Fruit fly (Drosophila melanogaster) whole organism, prepupa: Measurements from ENCODE around the gene CG15330.
A peak's percentile ranks its signal among the peaks of the same experiment; 100 is the strongest.

Experiments used
- CG11762 ChIP-seq: fragments of 200-800 bp; sonication (Bioruptor generic); optimal IDR thresholded peaks from 3 replicates; lab custom pipeline; 2016; ENCODE audit warnings: missing biosample characterization, missing genetic modification characterization; ENCODE audit not compliant: insufficient read depth
- CG11902 ChIP-seq: fragments of 200-800 bp; sonication (Bioruptor generic); optimal IDR thresholded peaks from 3 replicates; lab custom pipeline; 2016; ENCODE audit warnings: missing biosample characterization, missing genetic modification characterization
- CG15336 ChIP-seq: fragments of 200-800 bp; sonication (Bioruptor generic); IDR thresholded peaks from 2 replicates; pipeline ENCODE4 v1.3.6; 2022; ENCODE audit warnings: missing biosample characterization, missing genetic modification characterization
- CG1621 ChIP-seq: fragments of 200-800 bp; sonication (Bioruptor generic); optimal IDR thresholded peaks from 3 replicates; lab custom pipeline; 2018; ENCODE audit warnings: missing biosample characterization, mild to moderate bottlenecking, missing genetic modification characterization
- CG16779 ChIP-seq: fragments of 200-800 bp; sonication (Bioruptor generic); optimal IDR thresholded peaks from 3 replicates; lab custom pipeline; 2017; ENCODE audit warnings: missing biosample characterization, mild to moderate bottlenecking, missing genetic modification characterization
- CG3032 ChIP-seq: fragments of 200-800 bp; optimal IDR thresholded peaks from 2 replicates; lab custom pipeline; 2019; ENCODE audit warnings: missing biosample characterization, mild to moderate bottlenecking, missing genetic modification characterization, moderate library complexity
- CG31627 ChIP-seq: fragments of 200-800 bp; sonication (Bioruptor generic); optimal IDR thresholded peaks from 3 replicates; lab custom pipeline; 2016; ENCODE audit warnings: missing biosample characterization, missing genetic modification characterization
- CG32006 ChIP-seq: fragments of 200-800 bp; sonication (Bioruptor generic); optimal IDR thresholded peaks from 3 replicates; lab custom pipeline; 2017; ENCODE audit warnings: missing biosample characterization, mild to moderate bottlenecking, missing genetic modification characterization
- CG34406 ChIP-seq: fragments of 200-800 bp; sonication (Bioruptor generic); optimal IDR thresholded peaks from 3 replicates; lab custom pipeline; 2016; ENCODE audit warnings: missing biosample characterization, missing genetic modification characterization
- CG3919 ChIP-seq: fragments of 200-800 bp; sonication (Bioruptor generic); optimal IDR thresholded peaks from 3 replicates; lab custom pipeline; 2016; ENCODE audit warnings: missing biosample characterization, missing genetic modification characterization
- CG6808 ChIP-seq: fragments of 200-800 bp; sonication (Bioruptor generic); optimal IDR thresholded peaks from 3 replicates; lab custom pipeline; 2017; ENCODE audit warnings: missing biosample characterization, missing genetic modification characterization, mild to moderate bottlenecking, moderate library complexity, missing genetic modification reagents
- CG6854 ChIP-seq: fragments of 200-800 bp; sonication (Bioruptor generic); optimal IDR thresholded peaks from 2 replicates; lab custom pipeline; 2017; ENCODE audit warnings: missing biosample characterization, mild to moderate bottlenecking, missing genetic modification characterization
- CG7368 ChIP-seq: fragments of 200-800 bp; sonication (Bioruptor generic); optimal IDR thresholded peaks from 3 replicates; lab custom pipeline; 2016; ENCODE audit warnings: missing biosample characterization, missing genetic modification characterization
- CG8119 ChIP-seq: fragments of 200-800 bp; sonication (Bioruptor generic); IDR thresholded peaks from 3 replicates; pipeline ENCODE4 v1.3.6; 2022; ENCODE audit warnings: missing biosample characterization, missing genetic modification characterization
- CG8319 ChIP-seq: fragments of 200-800 bp; sonication (Bioruptor generic); optimal IDR thresholded peaks from 3 replicates; lab custom pipeline; 2016; ENCODE audit warnings: missing biosample characterization, missing genetic modification characterization
- CG9139 ChIP-seq: fragments of 200-800 bp; sonication (Bioruptor generic); optimal IDR thresholded peaks from 3 replicates; lab custom pipeline; 2017; ENCODE audit warnings: missing biosample characterization, mild to moderate bottlenecking, missing genetic modification characterization
- Eip78C ChIP-seq: fragments of 200-800 bp; sonication (Bioruptor generic); peaks from one replicate; lab custom pipeline; 2016; ENCODE audit warnings: missing biosample characterization, missing genetic modification characterization
- Eip93F ChIP-seq: fragments of 200-800 bp; sonication (Bioruptor generic); optimal IDR thresholded peaks from 2 replicates; lab custom pipeline; 2016; ENCODE audit warnings: missing biosample characterization, mild to moderate bottlenecking, missing genetic modification characterization
- Ets21C ChIP-seq: fragments of 200-800 bp; sonication (Bioruptor generic); optimal IDR thresholded peaks from 3 replicates; lab custom pipeline; 2016; ENCODE audit warnings: missing biosample characterization, missing genetic modification characterization
- Ets96B ChIP-seq: fragments of 200-800 bp; optimal IDR thresholded peaks from 2 replicates; lab custom pipeline; 2019; ENCODE audit warnings: missing biosample characterization, mild to moderate bottlenecking, missing genetic modification characterization, moderate library complexity
- Gug ChIP-seq: fragments of 200-800 bp; sonication (Bioruptor generic); IDR thresholded peaks from 2 replicates; pipeline ENCODE4 v1.3.6; 2022; ENCODE audit warnings: missing biosample characterization, missing genetic modification characterization
- Hr38 ChIP-seq: sonication (Bioruptor generic); optimal IDR thresholded peaks from 2 replicates; lab custom pipeline; 2016; ENCODE audit warnings: missing biosample characterization, missing genetic modification characterization
- Hr4 ChIP-seq: fragments of 200-800 bp; sonication (Bioruptor generic); optimal IDR thresholded peaks from 3 replicates; lab custom pipeline; 2016; ENCODE audit warnings: missing biosample characterization, missing genetic modification characterization
- Lpt ChIP-seq: fragments of 200-800 bp; sonication (Bioruptor generic); optimal IDR thresholded peaks from 3 replicates; lab custom pipeline; 2016; ENCODE audit warnings: missing biosample characterization, missing genetic modification characterization
- Met ChIP-seq: fragments of 200-800 bp; sonication (Bioruptor generic); optimal IDR thresholded peaks from 3 replicates; lab custom pipeline; 2016; ENCODE audit warnings: missing biosample characterization, missing genetic modification characterization
- OdsH ChIP-seq: fragments of 200-800 bp; sonication (Bioruptor generic); optimal IDR thresholded peaks from 3 replicates; lab custom pipeline; 2016; ENCODE audit warnings: missing biosample characterization, missing genetic modification characterization
- Smox ChIP-seq: fragments of 200-800 bp; sonication (Bioruptor generic); optimal IDR thresholded peaks from 3 replicates; lab custom pipeline; 2016; ENCODE audit warnings: missing biosample characterization, missing genetic modification characterization
- Sox102F ChIP-seq: fragments of 200-800 bp; sonication (Bioruptor generic); optimal IDR thresholded peaks from 2 replicates; lab custom pipeline; 2016; ENCODE audit warnings: missing biosample characterization, mild to moderate bottlenecking, missing genetic modification characterization
- Sox14 ChIP-seq: fragments of 200-800 bp; sonication (Bioruptor generic); optimal IDR thresholded peaks from 3 replicates; lab custom pipeline; 2016; ENCODE audit warnings: missing biosample characterization, missing genetic modification characterization
- Sox15 ChIP-seq: fragments of 200-800 bp; sonication (Bioruptor generic); optimal IDR thresholded peaks from 3 replicates; lab custom pipeline; 2016; ENCODE audit warnings: missing biosample characterization, missing genetic modification characterization
- achi ChIP-seq: fragments of 200-800 bp; sonication (Bioruptor generic); optimal IDR thresholded peaks from 3 replicates; lab custom pipeline; 2016; ENCODE audit warnings: missing biosample characterization, missing genetic modification characterization
- acj6 ChIP-seq: fragments of 200-800 bp; sonication (Bioruptor generic); optimal IDR thresholded peaks from 3 replicates; lab custom pipeline; 2016; ENCODE audit warnings: missing biosample characterization, missing genetic modification characterization
- cyc ChIP-seq: fragments of 200-800 bp; sonication (Bioruptor generic); optimal IDR thresholded peaks from 3 replicates; lab custom pipeline; 2016; ENCODE audit warnings: missing biosample characterization, missing genetic modification characterization
- dsx ChIP-seq: fragments of 200-800 bp; optimal IDR thresholded peaks from 3 replicates; lab custom pipeline; 2019; ENCODE audit warnings: missing biosample characterization, mild to moderate bottlenecking, missing genetic modification characterization, moderate library complexity; ENCODE audit not compliant: poor library complexity, severe bottlenecking
- eg ChIP-seq: fragments of 200-800 bp; sonication (Bioruptor generic); IDR thresholded peaks from 3 replicates; pipeline ENCODE4 v1.3.6; 2022; ENCODE audit warnings: missing biosample characterization, missing genetic modification characterization
- esn ChIP-seq: fragments of 200-800 bp; sonication (Bioruptor generic); optimal IDR thresholded peaks from 2 replicates; lab custom pipeline; 2016; ENCODE audit warnings: missing biosample characterization, mild to moderate bottlenecking, missing genetic modification characterization, moderate library complexity
- fd59A ChIP-seq: fragments of 200-800 bp; sonication (Bioruptor generic); optimal IDR thresholded peaks from 2 replicates; lab custom pipeline; 2017; ENCODE audit warnings: missing biosample characterization, mild to moderate bottlenecking, missing genetic modification characterization, missing genetic modification reagents
- fkh ChIP-seq: fragments of 200-800 bp; sonication (Bioruptor generic); optimal IDR thresholded peaks from 3 replicates; lab custom pipeline; 2017; ENCODE audit warnings: missing biosample characterization, mild to moderate bottlenecking, missing genetic modification characterization, moderate library complexity
- lz ChIP-seq: fragments of 200-800 bp; sonication (Bioruptor generic); optimal IDR thresholded peaks from 3 replicates; lab custom pipeline; 2016; ENCODE audit warnings: missing biosample characterization, missing genetic modification characterization
- net ChIP-seq: fragments of 200-800 bp; sonication (Bioruptor generic); optimal IDR thresholded peaks from 3 replicates; lab custom pipeline; 2016; ENCODE audit warnings: missing biosample characterization, missing genetic modification characterization
- pdm3 ChIP-seq: fragments of 200-800 bp; sonication (Bioruptor generic); optimal IDR thresholded peaks from 3 replicates; lab custom pipeline; 2016; ENCODE audit warnings: missing biosample characterization, missing genetic modification characterization
- salr ChIP-seq, 2 experiments: fragments of 200-800 bp; sonication (Bioruptor generic); optimal IDR thresholded peaks; 3 replicates each; lab custom pipeline; 2016 to 2018; ENCODE audit warnings: missing biosample characterization in 2 of 2, missing genetic modification characterization in 2 of 2, mild to moderate bottlenecking in 1 of 2
- spab ChIP-seq: fragments of 200-800 bp; sonication (Bioruptor generic); optimal IDR thresholded peaks from 2 replicates; lab custom pipeline; 2017; ENCODE audit warnings: missing biosample characterization, mild to moderate bottlenecking, missing genetic modification characterization, missing genetic modification reagents
- ss ChIP-seq, 2 experiments: fragments of 200-800 bp; sonication (Bioruptor generic); optimal IDR thresholded peaks; 2 replicates in 1 of 2; 3 replicates in 1 of 2; lab custom pipeline; 2017 to 2018; ENCODE audit warnings: mild to moderate bottlenecking in 2 of 2, missing biosample characterization in 2 of 2, missing genetic modification characterization in 2 of 2, moderate library complexity in 1 of 2
- svp ChIP-seq: fragments of 200-800 bp; sonication (Bioruptor generic); peaks from one replicate; lab custom pipeline; 2016; ENCODE audit warnings: missing biosample characterization, missing genetic modification characterization
- vri ChIP-seq: fragments of 200-800 bp; sonication (Bioruptor generic); optimal IDR thresholded peaks from 3 replicates; lab custom pipeline; 2016; ENCODE audit warnings: missing biosample characterization, mild to moderate bottlenecking, missing genetic modification characterization

The CG15330 gene

DNA sequence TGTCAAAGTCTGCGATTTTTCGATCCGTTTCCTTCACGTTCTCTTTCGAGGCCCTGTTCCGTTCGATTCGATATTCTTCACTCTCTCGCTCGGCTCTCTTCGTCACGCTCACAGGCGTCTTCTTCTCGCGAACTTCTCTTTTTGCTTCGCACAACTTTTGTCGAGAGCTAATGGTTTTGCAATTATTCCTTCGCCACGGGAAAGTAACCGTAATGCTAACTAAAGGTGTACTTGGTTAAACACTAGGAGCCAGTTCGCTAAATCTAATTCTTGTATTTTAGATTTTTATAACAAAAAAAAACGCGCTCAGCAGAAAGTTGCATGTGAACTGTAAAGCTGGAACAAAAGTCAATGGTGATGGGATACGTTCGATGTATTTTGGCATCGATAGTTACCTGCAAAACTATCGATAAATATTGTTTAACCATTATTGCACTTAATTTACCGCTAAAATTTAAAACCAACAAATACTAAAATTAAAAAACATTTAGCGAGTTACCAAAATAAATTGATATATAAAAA, 24.8 kb upstream of the CG15330 start, which contains the start of gene mahe:
Gene mahe, minus strand, starts transcription at position 355 of the 522 bp plus-strand sequence.
- TF ChIP-seq CG11902 (GFP tag; lab: Kevin White, UChicago) = no peak
- no peak for TF ChIP-seq lz (GFP tag; lab: Kevin White, UChicago)
- TF ChIP-seq fd59A = no peak
- no peak for TF ChIP-seq esn (GFP tag; lab: Kevin White, UChicago)
- TF ChIP-seq CG16779 (tag; lab: Kevin White, UChicago) = no peak
- no peak for TF ChIP-seq CG6854 (GFP tag; lab: Kevin White, UChicago)
- peak; percentile 62 for TF ChIP-seq svp (GFP tag; lab: Kevin White, UChicago)
- TF ChIP-seq OdsH = no peak
- TF ChIP-seq dsx (GFP tag; lab: Kevin White, UChicago) = no peak
- peak; percentile 11 for TF ChIP-seq Sox14 (GFP tag; lab: Kevin White, UChicago)
- peak in 1 of 2 experiments; percentile 21 for TF ChIP-seq ss (GFP tag; optimal IDR thresholded peaks at IDR 0.05; lab: Kevin White, UChicago)
- no peak for TF ChIP-seq CG8319
- no peak for TF ChIP-seq CG3919 (GFP tag; lab: Kevin White, UChicago)
- peak; percentile 26; the same call in 1 of the 3 replicates for TF ChIP-seq CG8119 (GFP tag; lab: Robert Waterston, UW)
- no peak for TF ChIP-seq achi (GFP tag; lab: Kevin White, UChicago)
- TF ChIP-seq Eip78C (GFP tag; lab: Kevin White, UChicago) = peak; percentile 44

DNA sequence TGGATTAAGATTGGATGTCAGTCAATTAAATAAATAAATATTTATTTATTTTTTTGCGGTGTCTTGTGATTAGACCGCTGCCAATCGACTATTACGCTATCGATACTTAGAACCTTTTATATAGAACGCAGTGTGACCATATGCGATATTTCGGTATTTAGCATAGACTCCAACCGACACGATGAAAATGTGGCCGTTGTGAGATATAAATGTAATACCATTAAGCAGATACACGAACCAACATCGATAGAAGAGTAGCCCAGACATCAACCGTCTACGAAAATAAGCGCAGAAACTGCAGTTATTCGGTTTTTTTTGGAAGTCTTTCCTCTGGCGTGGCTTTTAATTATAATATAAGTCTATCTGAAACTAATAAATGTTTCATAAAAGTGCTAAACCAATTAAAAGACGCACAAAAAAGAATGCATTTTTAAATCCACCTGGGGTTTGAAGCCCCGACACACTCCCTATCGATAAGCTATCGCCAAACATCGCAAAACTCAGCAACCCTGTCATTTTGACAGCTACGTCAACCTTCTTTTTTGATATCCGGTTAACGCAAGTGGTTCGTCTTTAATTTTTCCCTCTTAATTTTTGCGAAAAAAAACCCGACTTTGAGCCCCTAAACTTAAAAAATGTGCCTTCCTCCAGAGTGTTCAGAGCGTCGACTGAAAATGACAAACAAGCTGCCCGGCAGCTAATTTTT, 22.5 kb upstream of the CG15330 start, which contains the start of the genes Dhdds and RpS14a:
Gene Dhdds, minus strand, starts transcription at position 142 of the 706 bp plus-strand sequence.
Gene RpS14a, plus strand, starts transcription at position 533 of the 706 bp plus-strand sequence.
- TF ChIP-seq salr (GFP tag; optimal IDR thresholded peaks at IDR 0.05; lab: Kevin White, UChicago) (no peak), fd59A (peak; percentile 9), achi (GFP tag; lab: Kevin White, UChicago) (peak; percentile 99), CG7368 (GFP tag; lab: Kevin White, UChicago) (peak; percentile 35), CG16779 (tag; lab: Kevin White, UChicago) (no peak), Eip93F (peak; percentile 45), CG34406 (peak; percentile 54), CG6808 (peak; percentile 44), spab (GFP tag; lab: Kevin White, UChicago) (no peak), esn (GFP tag; lab: Kevin White, UChicago) (peak; percentile 67), CG11902 (GFP tag; lab: Kevin White, UChicago) (no peak), CG9139 (GFP tag; lab: Kevin White, UChicago) (no peak), CG32006 (GFP tag; lab: Kevin White, UChicago) (no peak), Eip78C (GFP tag; lab: Kevin White, UChicago) (peak; percentile 68), cyc (GFP tag; lab: Kevin White, UChicago) (peak; percentile 44), CG6854 (GFP tag; lab: Kevin White, UChicago) (peak; percentile 74), pdm3 (GFP tag; lab: Kevin White, UChicago) (no peak), CG3032 (tag; lab: Kevin White, UChicago) (no peak), CG15336 (GFP tag; lab: Robert Waterston, UW) (no peak), CG1621 (tag; lab: Kevin White, UChicago) (no peak), Hr38 (GFP tag; lab: Kevin White, UChicago) (no peak), Gug (GFP tag; lab: Robert Waterston, UW) (no peak), Met (peak; percentile 52), CG8319 (no peak), Sox102F (GFP tag; lab: Kevin White, UChicago) (peak; percentile 46), Hr4 (no peak), CG11762 (no peak), Sox15 (GFP tag; lab: Kevin White, UChicago) (no peak), ss (GFP tag; optimal IDR thresholded peaks at IDR 0.05; lab: Kevin White, UChicago) (peak in 1 of 2 experiments; percentile 61), net (peak; percentile 39), dsx (GFP tag; lab: Kevin White, UChicago) (no peak), eg (peak; percentile 41; the same call in 1 of the 3 replicates), lz (GFP tag; lab: Kevin White, UChicago) (peak; percentile 70), acj6 (GFP tag; lab: Kevin White, UChicago) (peak; percentile 8), Smox (peak; percentile 40), Ets96B (tag; lab: Kevin White, UChicago) (no peak), fkh (GFP tag; lab: Kevin White, UChicago) (peak; percentile 51), Lpt (GFP tag; lab: Kevin White, UChicago) (no peak), vri (GFP tag; lab: Kevin White, UChicago) (peak; percentile 17), Ets21C (no peak), CG31627 (GFP tag; lab: Kevin White, UChicago) (peak; percentile 39)
